Fruit fly (Drosophila melanogaster): Measurements from ENCODE around the gene mTerf5.

mTerf5 gene

dm6 chr3R:18223434-18223833, at the start of gene mTerf5, which contains the start of gene Non3 (continued):
- no peak for TF ChIP-seq tll (GFP tag; optimal IDR thresholded peaks at IDR 0.05)
- TF ChIP-seq CG11695 (GFP tag; IDR thresholded peaks at IDR 0.05) = no peak; the same call in 2 of the 3 replicates
- TF ChIP-seq CG17912 (GFP tag; optimal IDR thresholded peaks at IDR 0.05) = peak; percentile 22
- peak; percentile 88 for TF ChIP-seq dm (GFP tag; optimal IDR thresholded peaks at IDR 0.05)
- peak; percentile 68 for TF ChIP-seq CG13296 (GFP tag; optimal IDR thresholded peaks at IDR 0.05)
- peak; percentile 46 for TF ChIP-seq CG9215 (GFP tag; IDR thresholded peaks at IDR 0.05)
- TF ChIP-seq lola (GFP tag; optimal IDR thresholded peaks at IDR 0.05) = peak in 1 of 3 experiments; percentile 61
- no peak for TF ChIP-seq CG13624 (GFP tag; optimal IDR thresholded peaks at IDR 0.05)
- TF ChIP-seq CG6765 (GFP tag; optimal IDR thresholded peaks at IDR 0.05) = no peak
- peak; percentile 94 for TF ChIP-seq Scr (GFP tag; IDR thresholded peaks at IDR 0.05; ENCODE audit: partially characterized antibody)
- TF ChIP-seq CG7786 (GFP tag; optimal IDR thresholded peaks at IDR 0.05) = peak; percentile 7
- peak; percentile 83 for TF ChIP-seq CG13775 (GFP tag; optimal IDR thresholded peaks at IDR 0.05)
- TF ChIP-seq Aef1 (GFP tag; IDR thresholded peaks at IDR 0.05) = no peak
- peak; percentile 95 for TF ChIP-seq Dll (GFP tag; IDR thresholded peaks at IDR 0.05; ENCODE audit: partially characterized antibody)
- peak; percentile 45; the same call in 1 of the 2 replicates for TF ChIP-seq ato (GFP tag; IDR thresholded peaks at IDR 0.05; ENCODE audit: partially characterized antibody)
- peak; percentile 57 for TF ChIP-seq CG6689 (GFP tag; IDR thresholded peaks at IDR 0.05)
- peak; percentile 44 for TF ChIP-seq CG10209 (GFP tag; optimal IDR thresholded peaks at IDR 0.05)
- no peak for TF ChIP-seq tx (GFP tag; optimal IDR thresholded peaks at IDR 0.05)
- peak; percentile 61 for TF ChIP-seq CG30403 (GFP tag; optimal IDR thresholded peaks at IDR 0.05)
- peak; percentile 47 for TF ChIP-seq CG13894 (tag; optimal IDR thresholded peaks at IDR 0.05)
- TF ChIP-seq CG9727 (GFP tag; optimal IDR thresholded peaks at IDR 0.05) = peak; percentile 60
- TF ChIP-seq dmrt11E (tag; optimal IDR thresholded peaks at IDR 0.05) = peak; percentile 65
- TF ChIP-seq CG1529 (GFP tag; optimal IDR thresholded peaks at IDR 0.05) = no peak
- TF ChIP-seq CG7271 (tag; optimal IDR thresholded peaks at IDR 0.05) = peak; percentile 44
- peak; percentile 80 for TF ChIP-seq gem (tag; optimal IDR thresholded peaks at IDR 0.05)
- peak; percentile 40 for TF ChIP-seq CG6683 (GFP tag; optimal IDR thresholded peaks at IDR 0.05)
- peak; percentile 29; the same call in 1 of the 2 replicates for TF ChIP-seq sisA (GFP tag; IDR thresholded peaks at IDR 0.05)
- peak; percentile 78 for TF ChIP-seq CG14710 (tag; optimal IDR thresholded peaks at IDR 0.05)
- TF ChIP-seq CG16813 (GFP tag; IDR thresholded peaks at IDR 0.05; ENCODE audit: partially characterized antibody) = peak; percentile 89
- peak; percentile 28 for TF ChIP-seq ATbp (GFP tag; optimal IDR thresholded peaks at IDR 0.05)
- TF ChIP-seq D19B (GFP tag; optimal IDR thresholded peaks at IDR 0.05) = no peak
- peak; percentile 73 for TF ChIP-seq Hr3 (GFP tag; optimal IDR thresholded peaks at IDR 0.05)
- TF ChIP-seq Nf-YB (GFP tag; optimal IDR thresholded peaks at IDR 0.05) = peak; percentile 29
- peak; percentile 67 for TF ChIP-seq CG2678 (tag; optimal IDR thresholded peaks at IDR 0.05)
- no peak for TF ChIP-seq hth (optimal IDR thresholded peaks at IDR 0.05)
- no peak for TF ChIP-seq luna (GFP tag; optimal IDR thresholded peaks at IDR 0.05)
- TF ChIP-seq CG15269 (tag; optimal IDR thresholded peaks at IDR 0.05) = peak; percentile 63
- peak; percentile 63 for TF ChIP-seq CG2120 (GFP tag; optimal IDR thresholded peaks at IDR 0.05)
- no peak for TF ChIP-seq ab (GFP tag; optimal IDR thresholded peaks at IDR 0.05)
- no peak for TF ChIP-seq ash1 (GFP tag; optimal IDR thresholded peaks at IDR 0.05)
- TF ChIP-seq hb (GFP tag; IDR thresholded peaks at IDR 0.05; ENCODE audit: partially characterized antibody) = peak; percentile 83
- TF ChIP-seq CTCF (GFP tag; optimal IDR thresholded peaks at IDR 0.05) = no peak
- no peak for TF ChIP-seq Trl (optimal IDR thresholded peaks at IDR 0.05)
- TF ChIP-seq Trl (GFP tag; optimal IDR thresholded peaks at IDR 0.05) = no peak
- TF ChIP-seq mld (GFP tag; IDR thresholded peaks at IDR 0.05; ENCODE audit: partially characterized antibody) = peak; percentile 68; the same call in 1 of the 3 replicates
- TF ChIP-seq E2f2 (GFP tag; IDR thresholded peaks at IDR 0.05) = peak; percentile 56; the same call in 1 of the 2 replicates
- no peak for TF ChIP-seq Awh (GFP tag; IDR thresholded peaks at IDR 0.05)
- TF ChIP-seq chinmo (GFP tag; IDR thresholded peaks at IDR 0.05; ENCODE audit: partially characterized antibody) = peak; percentile 91; the same call in 3 of the 4 replicates
- TF ChIP-seq crp (GFP tag; optimal IDR thresholded peaks at IDR 0.05) = peak in 1 of 2 experiments; percentile 24
- TF ChIP-seq Dip2 (GFP tag; IDR thresholded peaks at IDR 0.05) = no peak
